Fruit fly (Drosophila melanogaster) whole organism, wandering third instar larva: ENCODE data around the gene grnd.

Experiments
- Dfd ChIP-seq: fragments of >200 bp; optimal IDR thresholded peaks from 2 replicates; lab custom pipeline; 2017; ENCODE audit warnings: missing biosample characterization, missing genetic modification characterization
- Mio ChIP-seq: sonication (Bioruptor generic); optimal IDR thresholded peaks from 2 replicates; lab custom pipeline; 2016; ENCODE audit warnings: missing biosample characterization, missing genetic modification characterization
- N ChIP-seq: fragments of >200 bp; optimal IDR thresholded peaks from 2 replicates; lab custom pipeline; 2018; ENCODE audit warnings: missing biosample characterization, missing external identifiers, missing genetic modification characterization
- br ChIP-seq: fragments of 200-800 bp; sonication (Bioruptor generic); optimal IDR thresholded peaks from 2 replicates; lab custom pipeline; 2016; ENCODE audit warnings: missing biosample characterization, missing genetic modification characterization
- jim ChIP-seq: fragments of 175-275, 200-325 bp; sonication (Bioruptor generic); optimal IDR thresholded peaks from 2 replicates; lab custom pipeline; 2016; ENCODE audit warnings: missing biosample characterization, mild to moderate bottlenecking, missing genetic modification characterization
- pan ChIP-seq: fragments of >200 bp; optimal IDR thresholded peaks from 2 replicates; lab custom pipeline; 2017
- psq ChIP-seq: fragments of 200-800 bp; sonication (Bioruptor generic); optimal IDR thresholded peaks from 3 replicates; lab custom pipeline; 2017; ENCODE audit warnings: missing biosample characterization, mild to moderate bottlenecking, missing genetic modification characterization, moderate library complexity
- tai ChIP-seq: sonication (Bioruptor generic); optimal IDR thresholded peaks from 2 replicates; lab custom pipeline; 2016; ENCODE audit warnings: missing biosample characterization, missing genetic modification characterization

- no peak for TF ChIP-seq pan (lab: Kevin White, UChicago)
- TF ChIP-seq Mio (GFP tag; lab: Kevin White, UChicago), result no peak
- no peak for TF ChIP-seq N (GFP tag; lab: Kevin White, UChicago)
- no peak for TF ChIP-seq psq (GFP tag; lab: Kevin White, UChicago)
- no peak for TF ChIP-seq br (GFP tag; lab: Kevin White, UChicago)
- no peak for TF ChIP-seq tai (GFP tag; lab: Kevin White, UChicago)
- TF ChIP-seq jim (GFP tag; lab: Kevin White, UChicago), result no peak
- TF ChIP-seq Dfd, result no peak
Measured at dm6 chr2L:18482989-18483388, 2.2 kb upstream of the grnd start.
